Fruit fly (Drosophila melanogaster) S2 (cell line): ENCODE measurements around the gene beag.

Experiments used
- CG8478 ChIP-seq: fragments of >200 bp; optimal IDR thresholded peaks from 2 replicates; lab custom pipeline; 2018
- CTCF ChIP-seq, 2 experiments: fragments of >200 bp; optimal IDR thresholded peaks; 2 replicates each; lab custom pipeline; 2018

dm6 chr3R:9057032-9057397, 7.9 kb downstream of the beag start:
- TF ChIP-seq CG8478 (no peak), CTCF (optimal IDR thresholded peaks at IDR 0.05; lab: Kevin White, UChicago) (no peak)
